Worm (Caenorhabditis elegans): ENCODE measurements around the gene ZK1290.13.

Gene ZK1290.13

ce11 chrII:7534934-7535333 lies at the start of gene ZK1290.13:
Gene ZK1290.13, plus strand, starts transcription at chrII:7535006.
- TF ChIP-seq dao-5 (tag; optimal IDR thresholded peaks at IDR 0.05) (no peak), him-1 (tag; optimal IDR thresholded peaks at IDR 0.05) (no peak), W03F9.2 (tag; optimal IDR thresholded peaks at IDR 0.05) (no peak)

DNA sequence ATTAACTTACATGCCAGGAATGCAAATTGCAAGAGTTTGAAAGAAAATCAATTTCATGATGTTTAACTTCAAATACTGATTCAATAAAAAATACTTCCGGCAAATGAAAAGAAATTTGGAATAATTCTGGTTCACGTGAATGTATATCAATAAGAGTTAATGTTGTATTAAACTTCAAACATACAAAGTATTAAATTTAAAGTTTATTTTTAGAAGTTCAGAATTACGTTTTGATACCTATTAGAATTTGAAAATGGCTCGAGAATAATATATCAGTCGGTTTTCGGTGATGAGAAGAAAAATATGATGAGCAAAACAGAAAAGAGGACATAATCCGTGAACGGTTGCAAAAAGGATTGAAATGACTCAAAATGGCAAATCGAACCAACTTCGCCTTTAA lies 45.2 kb upstream of the ZK1290.13 start, which contains the start of gene D1022.9:
Gene D1022.9 (minus strand): TSS at position 101 of the 400 bp plus-strand sequence.
- TF ChIP-seq W03F9.2 (tag; optimal IDR thresholded peaks at IDR 0.05) = no peak

- TF ChIP-seq him-1 (tag; optimal IDR thresholded peaks at IDR 0.05) = no peak
- TF ChIP-seq W03F9.2 (tag; optimal IDR thresholded peaks at IDR 0.05) = no peak
- no peak for TF ChIP-seq dao-5 (tag; optimal IDR thresholded peaks at IDR 0.05)
Measured at ce11 chrII:7493599-7493998, 41.2 kb upstream of the ZK1290.13 start, which contains the start of gene nas-23. Gene nas-23, minus strand, starts transcription at chrII:7493699.

DNA sequence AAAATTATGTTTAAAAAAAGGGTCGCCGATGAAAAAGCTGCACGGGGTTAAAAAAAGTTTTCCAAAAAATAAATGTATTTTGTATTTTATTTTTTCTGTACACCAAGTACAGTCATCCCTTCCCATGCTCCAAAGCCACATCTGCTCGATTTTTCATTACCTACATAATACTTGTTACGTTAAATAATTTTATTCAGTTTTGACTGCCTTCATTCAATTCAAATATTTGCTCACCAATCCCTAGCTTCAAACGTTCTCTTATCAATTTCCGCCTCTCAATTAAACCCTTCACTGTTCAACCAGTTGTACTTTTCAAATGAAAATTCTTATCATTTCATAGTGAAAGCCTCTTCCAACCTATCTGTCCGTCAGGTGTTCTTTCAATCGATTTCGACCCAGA lies 40.7 kb upstream of the ZK1290.13 start, which contains the start of gene R10H1.1:
Gene R10H1.1 (plus strand): TSS at position 301 of the 400 bp plus-strand sequence.
- TF ChIP-seq dao-5 (tag; optimal IDR thresholded peaks at IDR 0.05) = no peak
- TF ChIP-seq him-1 (tag; optimal IDR thresholded peaks at IDR 0.05) = no peak
- TF ChIP-seq W03F9.2 (tag; optimal IDR thresholded peaks at IDR 0.05) = no peak

DNA sequence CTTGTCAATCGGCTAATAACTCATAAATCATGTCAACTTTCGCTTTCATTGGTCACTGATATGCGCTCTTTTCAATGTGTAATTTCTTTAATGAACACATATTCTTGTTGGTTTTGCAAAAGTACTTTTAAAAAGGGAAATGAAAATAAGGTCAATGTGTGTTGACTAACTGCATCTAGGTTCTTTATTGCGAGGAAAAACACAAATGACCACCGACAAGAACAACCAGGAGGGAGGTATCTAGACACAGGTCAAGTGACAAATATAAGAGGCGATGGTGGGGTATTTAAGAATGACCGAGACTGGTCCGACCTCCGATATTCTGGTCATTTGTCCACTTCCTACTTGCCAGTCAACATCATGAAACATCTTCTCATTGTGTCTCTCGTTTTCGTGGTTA lies 38.7 kb upstream of the ZK1290.13 start, which contains the start of gene spi-1:
Gene spi-1 (plus strand): TSS at position 178 of the 400 bp plus-strand sequence.
- no peak for TF ChIP-seq W03F9.2 (tag; optimal IDR thresholded peaks at IDR 0.05)
- no peak for TF ChIP-seq dao-5 (tag; optimal IDR thresholded peaks at IDR 0.05)
- no peak for TF ChIP-seq him-1 (tag; optimal IDR thresholded peaks at IDR 0.05)

ce11 chrII:7499390-7499789 lies 35.4 kb upstream of the ZK1290.13 start, which contains the start of gene srab-14:
Gene srab-14, minus strand, starts transcription at chrII:7499490.
- no peak for TF ChIP-seq him-1 (tag; optimal IDR thresholded peaks at IDR 0.05)
- TF ChIP-seq dao-5 (tag; optimal IDR thresholded peaks at IDR 0.05) = no peak
- no peak for TF ChIP-seq W03F9.2 (tag; optimal IDR thresholded peaks at IDR 0.05)

DNA sequence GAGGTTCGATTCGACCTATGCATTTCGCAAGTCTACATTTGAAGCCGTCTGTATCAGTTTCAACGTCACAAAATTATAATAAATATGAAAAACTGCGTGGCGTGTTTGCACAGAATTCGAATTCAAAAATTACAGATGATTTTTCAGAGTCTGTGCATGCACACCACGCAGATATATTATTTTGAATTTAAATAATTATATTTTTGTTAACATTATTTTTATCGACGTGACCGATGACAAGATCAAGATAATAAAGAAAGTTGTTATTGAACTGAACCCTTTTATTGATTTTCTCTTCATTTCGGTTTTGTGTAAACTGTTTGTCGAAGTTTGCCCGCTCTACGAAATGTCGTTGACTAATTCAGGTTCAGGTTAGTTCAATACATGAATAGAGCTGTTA lies 29.8 kb upstream of the ZK1290.13 start, which contains the start of gene C28F5.1:
Gene C28F5.1 (plus strand): TSS at position 301 of the 400 bp plus-strand sequence.
- no peak for TF ChIP-seq W03F9.2 (tag; optimal IDR thresholded peaks at IDR 0.05)
- no peak for TF ChIP-seq him-1 (tag; optimal IDR thresholded peaks at IDR 0.05)
- TF ChIP-seq dao-5 (tag; optimal IDR thresholded peaks at IDR 0.05) = no peak

DNA sequence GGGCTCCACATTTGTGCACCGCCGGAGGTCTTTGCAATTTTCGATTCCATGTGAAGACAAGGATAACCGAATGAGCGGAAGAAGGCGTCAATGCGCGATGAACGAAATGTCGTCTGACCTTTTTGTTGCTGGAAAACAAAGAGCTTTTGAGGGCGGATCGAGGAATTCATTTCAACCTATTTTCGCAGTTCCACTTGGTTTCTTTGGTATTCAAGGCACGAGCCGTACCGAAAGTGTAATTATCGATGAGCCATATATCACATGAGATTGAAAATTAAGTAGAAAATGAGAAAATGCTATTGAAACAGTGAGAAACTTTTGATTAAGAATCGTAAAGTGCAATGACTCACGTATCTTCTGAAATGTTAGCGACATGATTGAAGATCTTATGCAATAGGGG lies 15.6 kb upstream of the ZK1290.13 start, which contains the start of gene glb-9:
Gene glb-9 (minus strand): TSS at position 101 of the 400 bp plus-strand sequence.
- TF ChIP-seq him-1 (tag; optimal IDR thresholded peaks at IDR 0.05) (no peak), dao-5 (tag; optimal IDR thresholded peaks at IDR 0.05) (no peak), W03F9.2 (tag; optimal IDR thresholded peaks at IDR 0.05) (no peak)

DNA sequence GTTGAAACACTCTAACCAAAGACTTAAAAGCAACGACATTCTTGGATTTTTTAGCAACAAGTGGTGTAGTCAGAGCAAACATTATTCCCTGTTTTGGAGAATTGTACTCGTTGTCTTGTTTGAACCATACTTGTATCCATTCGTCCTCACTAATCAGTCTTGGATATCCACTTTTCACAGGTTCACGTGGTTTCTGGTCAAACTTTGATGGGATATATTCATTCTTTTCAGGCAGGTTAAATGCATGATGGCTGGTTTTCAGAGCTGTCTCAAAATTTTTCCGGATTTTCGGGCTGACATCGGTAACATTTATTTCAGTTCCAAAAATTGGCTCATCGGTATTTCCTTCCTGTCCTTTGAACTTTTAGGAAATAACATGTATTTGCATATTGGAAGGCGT lies 13.4 kb upstream of the ZK1290.13 start:
- no peak for TF ChIP-seq him-1 (tag; optimal IDR thresholded peaks at IDR 0.05)
- TF ChIP-seq dao-5 (tag; optimal IDR thresholded peaks at IDR 0.05) = no peak
- no peak for TF ChIP-seq W03F9.2 (tag; optimal IDR thresholded peaks at IDR 0.05)

DNA sequence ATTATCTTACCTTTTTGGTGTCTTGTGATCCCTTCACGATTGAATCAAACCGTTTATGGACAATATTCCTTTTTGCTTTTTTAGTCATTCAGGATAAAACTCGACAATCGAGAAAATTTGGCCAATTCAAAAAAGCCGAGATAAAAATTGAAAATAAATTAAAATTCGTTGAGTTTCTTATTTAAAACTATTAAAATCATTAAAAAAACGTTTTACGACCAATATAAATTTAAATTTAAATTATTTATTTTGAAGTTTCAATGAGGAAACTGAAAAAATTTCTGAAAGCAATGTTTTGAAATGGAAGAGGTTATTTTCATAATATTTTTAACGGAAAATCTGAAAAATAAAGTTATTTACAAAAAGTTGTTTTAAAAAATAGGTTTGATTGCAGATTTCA lies 11.5 kb upstream of the ZK1290.13 start, which contains the start of gene ZK1290.15:
Gene ZK1290.15 (plus strand): TSS at position 301 of the 400 bp plus-strand sequence.
- no peak for TF ChIP-seq dao-5 (tag; optimal IDR thresholded peaks at IDR 0.05)
- no peak for TF ChIP-seq him-1 (tag; optimal IDR thresholded peaks at IDR 0.05)
- TF ChIP-seq W03F9.2 (tag; optimal IDR thresholded peaks at IDR 0.05) = no peak

DNA sequence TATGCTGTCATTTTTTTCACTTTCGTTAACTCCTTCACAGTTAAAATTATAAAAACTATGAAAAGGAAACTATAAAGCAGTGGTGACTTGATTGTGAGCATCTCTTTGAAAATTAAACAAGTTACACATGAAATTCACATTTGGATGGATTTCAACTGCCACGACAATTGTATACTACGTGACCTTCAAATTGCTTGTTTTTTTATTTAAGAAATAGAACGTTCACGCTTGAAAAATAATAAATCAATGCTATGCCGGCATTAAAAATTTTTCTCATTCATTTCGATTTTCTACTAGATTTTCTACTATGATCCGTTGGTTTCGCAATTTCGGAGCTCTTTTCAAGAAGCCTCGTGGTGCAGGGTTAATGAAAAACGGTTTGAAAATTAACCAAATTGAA lies 9.3 kb upstream of the ZK1290.13 start, which contains the start of the genes ZK1290.7 and rnh-1.1:
Gene ZK1290.7 (minus strand): TSS at position 101 of the 400 bp plus-strand sequence.
Gene rnh-1.1 (plus strand): TSS at position 281 of the 400 bp plus-strand sequence.
- TF ChIP-seq dao-5 (tag; optimal IDR thresholded peaks at IDR 0.05) = no peak
- no peak for TF ChIP-seq W03F9.2 (tag; optimal IDR thresholded peaks at IDR 0.05)
- TF ChIP-seq him-1 (tag; optimal IDR thresholded peaks at IDR 0.05) = no peak

DNA sequence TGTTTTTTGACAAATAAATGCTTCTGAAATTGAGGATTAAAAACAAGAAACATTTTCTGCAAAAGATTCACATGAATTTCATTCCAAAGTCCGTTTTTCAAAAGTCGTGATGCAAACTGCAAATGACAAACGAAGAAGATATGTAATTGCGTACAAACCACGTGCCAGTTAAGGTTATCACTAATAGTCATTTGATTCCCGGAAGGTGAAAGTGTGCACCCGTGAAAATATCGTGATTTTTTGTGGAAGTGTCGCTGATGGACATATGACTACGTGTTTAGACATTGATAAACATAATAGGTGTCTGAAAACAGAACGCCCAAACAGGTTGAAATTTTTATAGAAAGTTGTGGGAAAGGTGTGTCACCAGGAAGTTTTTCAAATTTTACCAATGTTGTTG lies 6.6 kb upstream of the ZK1290.13 start:
- TF ChIP-seq W03F9.2 (tag; optimal IDR thresholded peaks at IDR 0.05) (no peak), dao-5 (tag; optimal IDR thresholded peaks at IDR 0.05) (no peak), him-1 (tag; optimal IDR thresholded peaks at IDR 0.05) (no peak)

DNA sequence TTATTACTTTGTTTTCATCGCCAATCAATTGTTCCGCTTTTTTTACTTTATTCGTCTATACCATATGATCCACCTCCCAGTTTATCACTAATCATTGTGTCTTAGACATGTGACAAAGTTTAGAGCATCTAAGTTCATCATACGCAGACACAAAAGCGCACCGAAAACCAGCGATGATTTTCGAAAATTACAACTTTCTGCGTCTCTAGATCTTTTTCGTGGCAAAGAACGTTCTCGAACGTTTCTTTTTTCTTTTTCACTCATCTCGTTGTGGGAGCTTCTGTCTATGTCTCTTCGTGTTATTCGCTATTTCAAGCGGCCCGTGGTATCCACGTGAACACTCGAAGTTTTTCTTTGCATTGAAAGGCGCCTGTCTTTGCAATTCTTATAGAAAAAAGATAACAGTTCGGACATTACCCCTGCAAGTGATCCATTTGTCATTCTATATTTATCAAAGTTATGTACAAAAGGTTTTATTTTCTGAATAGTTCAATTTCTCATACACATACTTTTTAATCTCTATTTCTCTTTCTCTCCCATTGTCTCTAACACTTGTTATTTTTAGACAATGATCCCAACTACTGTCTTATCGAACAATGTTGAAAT lies 5.6 kb upstream of the ZK1290.13 start, which contains the start of gene ZK1290.5:
Gene ZK1290.5 (plus strand): TSS at position 566 of the 606 bp plus-strand sequence.
- TF ChIP-seq dao-5 (tag; optimal IDR thresholded peaks at IDR 0.05) (no peak), W03F9.2 (tag; optimal IDR thresholded peaks at IDR 0.05) (peak; percentile 88), him-1 (tag; optimal IDR thresholded peaks at IDR 0.05) (no peak)

ce11 chrII:7530944-7531343 lies 3.9 kb upstream of the ZK1290.13 start, which contains the start of gene wrt-1:
Gene wrt-1, plus strand, starts transcription at chrII:7530996.
- TF ChIP-seq him-1 (tag; optimal IDR thresholded peaks at IDR 0.05) (no peak), dao-5 (tag; optimal IDR thresholded peaks at IDR 0.05) (no peak), W03F9.2 (tag; optimal IDR thresholded peaks at IDR 0.05) (no peak)
